Worm (Caenorhabditis elegans): Measurements from ENCODE around the gene srh-102.

Gene srh-102

DNA sequence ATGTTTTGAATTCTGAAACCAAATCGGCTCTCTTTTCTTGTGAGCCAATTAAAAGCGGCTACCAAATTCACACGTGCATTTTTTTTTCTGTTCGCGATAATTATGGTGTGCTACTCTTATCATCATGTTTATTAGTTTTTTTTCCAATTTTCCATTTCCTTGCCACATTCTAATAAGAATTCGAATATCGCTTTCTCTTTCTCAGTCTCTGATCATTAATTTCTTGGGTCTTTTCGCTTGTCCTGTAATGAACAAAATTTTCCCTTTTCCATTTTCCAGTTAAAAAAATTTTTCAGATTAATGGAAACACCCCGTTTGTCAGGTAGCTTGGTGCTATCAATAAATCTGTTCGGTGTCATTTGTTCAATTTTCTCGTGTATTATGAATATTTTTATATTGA, 6.2 kb upstream of the srh-102 start, which contains the start of gene srbc-26:
srbc-26 (plus strand) TSS at position 301 of the 400 bp plus-strand sequence.
- TF ChIP-seq syd-9 (tag; optimal IDR thresholded peaks at IDR 0.05) (no peak), mec-3 (tag; optimal IDR thresholded peaks at IDR 0.05; ENCODE audit: borderline replicate concordance) (no peak), dve-1 (tag; optimal IDR thresholded peaks at IDR 0.05) (no peak), ceh-18 (tag; optimal IDR thresholded peaks at IDR 0.05) (no peak), zip-5 (tag; optimal IDR thresholded peaks at IDR 0.05) (no peak), nhr-232 (tag; optimal IDR thresholded peaks at IDR 0.05) (no peak), pat-9 (tag; optimal IDR thresholded peaks at IDR 0.05) (no peak), nhr-11 (tag; optimal IDR thresholded peaks at IDR 0.05) (no peak), tbx-7 (tag; optimal IDR thresholded peaks at IDR 0.05) (no peak), ahr-1 (tag; optimal IDR thresholded peaks at IDR 0.05) (no peak)

DNA sequence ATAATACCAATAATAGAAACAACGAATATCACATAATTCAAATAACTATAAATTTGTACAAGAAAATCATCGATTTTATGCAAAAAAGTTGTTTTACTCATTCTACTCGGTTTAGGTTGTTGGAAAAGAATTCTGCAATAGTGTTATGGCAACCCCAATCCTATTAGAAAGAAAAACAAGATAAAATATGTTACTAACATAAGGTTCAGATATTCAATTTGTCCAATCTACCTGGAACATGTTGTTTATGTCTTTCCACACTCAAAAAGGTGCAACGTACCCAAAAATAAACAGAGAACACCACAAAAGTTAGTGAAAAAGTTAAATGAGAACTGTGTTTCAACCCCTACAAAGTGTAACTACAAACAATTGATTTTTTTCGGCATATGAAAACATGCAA, 5.5 kb upstream of the srh-102 start, which contains the start of gene srw-51:
srw-51 (minus strand) TSS at position 101 of the 400 bp plus-strand sequence.
- TF ChIP-seq nhr-232 (tag; optimal IDR thresholded peaks at IDR 0.05): no peak
- no peak for TF ChIP-seq syd-9 (tag; optimal IDR thresholded peaks at IDR 0.05)
- TF ChIP-seq ceh-22 (tag; optimal IDR thresholded peaks at IDR 0.05): no peak
- TF ChIP-seq unc-3 (GFP tag; conservative IDR thresholded peaks at IDR 0.05): no peak
- no peak for TF ChIP-seq unc-3 (tag; optimal IDR thresholded peaks at IDR 0.05)
- TF ChIP-seq C08G9.2 (tag; optimal IDR thresholded peaks at IDR 0.05): no peak
- no peak for TF ChIP-seq ceh-30 (tag; optimal IDR thresholded peaks at IDR 0.05)
- no peak for TF ChIP-seq eyg-1 (tag; optimal IDR thresholded peaks at IDR 0.05)
- no peak for TF ChIP-seq pqm-1 (tag; optimal IDR thresholded peaks at IDR 0.05)
- TF ChIP-seq nhr-11 (tag; optimal IDR thresholded peaks at IDR 0.05): no peak
- TF ChIP-seq K02D7.2 (tag; optimal IDR thresholded peaks at IDR 0.05): no peak
- no peak for TF ChIP-seq rnt-1 (tag; optimal IDR thresholded peaks at IDR 0.05)
- TF ChIP-seq ceh-45 (GFP tag; IDR thresholded peaks at IDR 0.05): no peak
- TF ChIP-seq hlh-8 (tag; optimal IDR thresholded peaks at IDR 0.05): no peak
- TF ChIP-seq fax-1 (tag; optimal IDR thresholded peaks at IDR 0.05): no peak
- no peak for TF ChIP-seq F13H6.1 (tag; optimal IDR thresholded peaks at IDR 0.05)
- no peak for TF ChIP-seq unc-42 (tag; optimal IDR thresholded peaks at IDR 0.05)
- no peak for TF ChIP-seq mec-3 (tag; optimal IDR thresholded peaks at IDR 0.05; ENCODE audit: borderline replicate concordance)
- TF ChIP-seq ceh-18 (tag; optimal IDR thresholded peaks at IDR 0.05): no peak
- TF ChIP-seq T23F11.4 (GFP tag; optimal IDR thresholded peaks at IDR 0.05): no peak

DNA sequence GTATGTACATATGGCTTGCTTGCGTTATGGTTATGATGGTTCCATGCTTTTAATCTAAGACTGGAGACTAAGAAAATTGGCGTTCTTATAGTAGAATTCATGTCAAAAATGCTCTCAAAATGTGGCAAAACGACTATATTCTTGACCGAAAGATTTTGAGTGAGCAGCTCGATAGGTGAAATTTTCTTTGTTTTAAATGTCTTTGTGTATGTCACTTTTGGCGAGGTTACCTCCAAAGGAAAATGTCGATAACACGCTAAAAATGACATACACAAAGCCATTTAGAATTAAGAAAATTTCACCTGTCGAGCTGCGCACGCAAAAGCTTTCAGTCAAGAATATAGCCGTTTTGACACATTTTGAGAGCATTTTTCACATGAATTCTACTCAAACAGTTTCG, 2.1 kb upstream of the srh-102 start, which contains the start of gene srz-66:
srz-66 (minus strand) TSS at position 101 of the 400 bp plus-strand sequence.
- TF ChIP-seq lin-11 (tag; optimal IDR thresholded peaks at IDR 0.05) (no peak), ahr-1 (tag; optimal IDR thresholded peaks at IDR 0.05) (no peak), ceh-19 (GFP tag; optimal IDR thresholded peaks at IDR 0.05) (no peak), ztf-16 (tag; optimal IDR thresholded peaks at IDR 0.05) (no peak), sox-4 (tag; optimal IDR thresholded peaks at IDR 0.05) (no peak), pha-4 (tag; optimal IDR thresholded peaks at IDR 0.05) (no peak), pax-1 (tag; optimal IDR thresholded peaks at IDR 0.05) (no peak), tbx-2 (tag; optimal IDR thresholded peaks at IDR 0.05) (no peak), ref-2 (tag; optimal IDR thresholded peaks at IDR 0.05) (no peak), pha-2 (tag; optimal IDR thresholded peaks at IDR 0.05) (no peak), C08G9.2 (tag; optimal IDR thresholded peaks at IDR 0.05) (no peak)

DNA sequence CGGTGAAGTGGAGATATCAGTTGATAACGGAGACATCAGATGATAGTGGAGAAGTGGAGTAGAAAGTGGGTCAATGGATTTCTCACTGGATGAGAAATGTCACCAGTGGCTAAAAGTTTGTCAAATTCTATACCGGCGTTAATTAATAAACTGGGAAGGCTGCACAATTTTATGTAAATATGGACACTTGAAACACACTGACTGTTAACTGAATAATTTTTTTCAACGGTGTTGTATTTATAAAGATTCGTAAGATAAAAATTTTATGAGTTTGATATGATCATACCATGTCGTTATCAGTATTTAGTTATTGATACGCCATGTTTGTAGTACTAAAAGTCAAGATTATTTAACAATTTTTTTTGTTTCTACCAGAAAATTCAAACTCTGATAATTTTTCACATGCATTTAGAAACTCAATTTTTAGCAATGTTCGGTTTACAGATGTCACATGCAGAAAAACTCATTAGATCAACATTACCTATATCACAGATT, 5.8 kb downstream of the srh-102 start, which contains the start of gene F40D4.12:
F40D4.12 (plus strand) TSS at position 445 of the 495 bp plus-strand sequence.
- no peak for TF ChIP-seq ceh-9 (tag; optimal IDR thresholded peaks at IDR 0.05)
- no peak for TF ChIP-seq hlh-13 (GFP tag; optimal IDR thresholded peaks at IDR 0.05)
- peak; percentile 58 for TF ChIP-seq elt-2 (tag; optimal IDR thresholded peaks at IDR 0.05)
- TF ChIP-seq ceh-19 (GFP tag; optimal IDR thresholded peaks at IDR 0.05): no peak
- TF ChIP-seq ceh-24 (tag; optimal IDR thresholded peaks at IDR 0.05): no peak
- TF ChIP-seq ceh-31 (tag; optimal IDR thresholded peaks at IDR 0.05): no peak
- no peak for TF ChIP-seq ceh-2 (tag; optimal IDR thresholded peaks at IDR 0.05)
